Fruit fly (Drosophila melanogaster) whole organism, pupa: Measurements from ENCODE around the gene GstZ1.

ENCODE experiments used
- CG12605 ChIP-seq: fragments of 200-800 bp; sonication (Bioruptor generic); IDR thresholded peaks from 2 replicates; pipeline ENCODE4 v1.3.6; 2022; ENCODE audit warnings: missing biosample characterization, missing genetic modification characterization
- CG14655 ChIP-seq: fragments of 200-800 bp; sonication (Bioruptor generic); optimal IDR thresholded peaks from 3 replicates; lab custom pipeline; 2017; ENCODE audit warnings: mild to moderate bottlenecking, missing biosample characterization, missing genetic modification reagents, missing genetic modification characterization
- CG17806 ChIP-seq: fragments of 200-800 bp; sonication (Bioruptor generic); optimal IDR thresholded peaks from 2 replicates; lab custom pipeline; 2018; ENCODE audit warnings: missing biosample characterization, mild to moderate bottlenecking, missing genetic modification characterization, moderate library complexity
- CG32121 ChIP-seq: fragments of 200-800 bp; sonication (Bioruptor generic); IDR thresholded peaks from 2 replicates; pipeline ENCODE4 v1.3.6; 2022; ENCODE audit warnings: missing biosample characterization, missing genetic modification characterization
- CG4496 ChIP-seq: fragments of 200-800 bp; sonication (Bioruptor generic); IDR thresholded peaks from 3 replicates; pipeline ENCODE4 v1.3.6; 2022; ENCODE audit warnings: missing biosample characterization, missing genetic modification characterization
- Ets98B ChIP-seq: fragments of 200-800 bp; sonication (Bioruptor generic); IDR thresholded peaks from 2 replicates; pipeline ENCODE4 v1.3.6; 2022; ENCODE audit warnings: missing biosample characterization, missing genetic modification characterization
- Pif1A ChIP-seq: fragments of 200-800 bp; sonication (Bioruptor generic); optimal IDR thresholded peaks from 3 replicates; lab custom pipeline; 2016; ENCODE audit warnings: missing biosample characterization, missing genetic modification characterization
- Pif1B ChIP-seq: fragments of 200-800 bp; sonication (Bioruptor generic); optimal IDR thresholded peaks from 3 replicates; lab custom pipeline; 2016; ENCODE audit warnings: missing biosample characterization, missing genetic modification characterization
- Snoo ChIP-seq: fragments of 200-800 bp; sonication (Bioruptor generic); optimal IDR thresholded peaks from 3 replicates; lab custom pipeline; 2017; ENCODE audit warnings: missing biosample characterization, mild to moderate bottlenecking, missing genetic modification characterization, inconsistent platforms

DNA sequence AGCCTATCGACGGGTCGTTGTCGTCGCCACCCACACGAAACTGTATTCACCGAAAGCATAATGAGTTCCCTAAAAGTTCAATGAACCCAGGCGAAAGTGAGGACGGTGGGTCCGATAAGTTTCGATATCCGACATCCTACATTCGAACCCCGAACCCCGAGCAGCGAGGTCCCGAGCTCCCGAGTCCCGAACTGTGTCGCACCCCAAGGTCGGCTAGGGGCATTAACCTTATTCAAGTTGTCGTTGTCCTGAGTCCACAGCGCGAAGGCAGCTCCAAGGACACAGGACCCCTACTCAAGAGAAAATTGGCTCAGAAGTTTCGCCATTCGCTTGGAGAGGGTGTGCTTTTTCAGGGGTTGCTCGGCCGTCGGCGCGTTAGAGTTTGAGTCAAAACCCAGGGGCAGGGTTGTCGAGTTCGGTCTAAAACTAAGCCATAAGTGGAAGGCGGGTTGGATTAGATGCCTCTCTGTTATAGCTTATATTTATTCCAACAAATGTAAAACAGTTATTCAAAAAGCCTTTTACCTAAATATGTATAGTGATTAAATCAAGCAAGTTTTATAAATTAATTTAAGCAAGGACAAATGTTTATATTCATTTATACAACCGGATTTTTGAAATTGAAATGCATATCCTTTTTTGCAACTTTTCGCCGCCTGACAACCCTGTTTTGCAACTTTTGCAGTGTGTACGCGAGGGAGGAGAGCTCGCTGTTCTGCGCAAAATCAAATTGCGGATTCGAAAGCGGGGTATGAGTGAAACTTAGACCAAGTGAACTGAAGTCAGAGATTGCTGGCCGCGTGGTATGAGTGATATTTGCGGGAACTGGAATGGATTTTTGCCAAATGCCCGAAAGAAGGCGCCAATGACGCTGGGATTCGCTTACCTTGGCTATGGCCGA lies 3.3 kb upstream of the GstZ1 start:
- TF ChIP-seq CG4496: no peak
- peak; percentile 49 for TF ChIP-seq Pif1A (GFP tag; lab: Kevin White, UChicago)
- no peak for TF ChIP-seq CG17806 (tag; lab: Kevin White, UChicago)
- no peak for TF ChIP-seq Snoo (tag; lab: Kevin White, UChicago)
- no peak for TF ChIP-seq Ets98B
- peak; percentile 40; the same call in 1 of the 2 replicates for TF ChIP-seq CG32121 (GFP tag; lab: Robert Waterston, UW)
- TF ChIP-seq CG12605 (GFP tag; lab: Robert Waterston, UW): no peak
- TF ChIP-seq Pif1B (GFP tag; lab: Kevin White, UChicago): peak; percentile 10
- TF ChIP-seq CG14655 (GFP tag; lab: Kevin White, UChicago): peak; percentile 47
